Fruit fly (Drosophila melanogaster) whole organism, prepupa: Measurements from ENCODE around the gene Reps.

Experiments used
- Blimp-1 ChIP-seq: fragments of 200-800 bp; sonication (Bioruptor generic); optimal IDR thresholded peaks from 3 replicates; lab custom pipeline; 2017; ENCODE audit warnings: missing biosample characterization, missing genetic modification characterization, mild to moderate bottlenecking, moderate library complexity, missing genetic modification reagents
- CG10669 ChIP-seq: fragments of 200-800 bp; sonication (Bioruptor generic); optimal IDR thresholded peaks from 3 replicates; lab custom pipeline; 2018; ENCODE audit warnings: missing biosample characterization, mild to moderate bottlenecking, missing genetic modification characterization, moderate library complexity
- CG11294 ChIP-seq: fragments of 200-800 bp; sonication (Bioruptor generic); IDR thresholded peaks from 2 replicates; pipeline ENCODE4 v1.3.6; 2022; ENCODE audit warnings: missing biosample characterization, missing genetic modification characterization
- CG11762 ChIP-seq: fragments of 200-800 bp; sonication (Bioruptor generic); optimal IDR thresholded peaks from 3 replicates; lab custom pipeline; 2016; ENCODE audit warnings: missing biosample characterization, missing genetic modification characterization; ENCODE audit not compliant: insufficient read depth
- CG11902 ChIP-seq: fragments of 200-800 bp; sonication (Bioruptor generic); optimal IDR thresholded peaks from 3 replicates; lab custom pipeline; 2016; ENCODE audit warnings: missing biosample characterization, missing genetic modification characterization
- CG1621 ChIP-seq: fragments of 200-800 bp; sonication (Bioruptor generic); optimal IDR thresholded peaks from 3 replicates; lab custom pipeline; 2018; ENCODE audit warnings: missing biosample characterization, mild to moderate bottlenecking, missing genetic modification characterization
- CG16779 ChIP-seq: fragments of 200-800 bp; sonication (Bioruptor generic); optimal IDR thresholded peaks from 3 replicates; lab custom pipeline; 2017; ENCODE audit warnings: missing biosample characterization, mild to moderate bottlenecking, missing genetic modification characterization
- CG3032 ChIP-seq: fragments of 200-800 bp; optimal IDR thresholded peaks from 2 replicates; lab custom pipeline; 2019; ENCODE audit warnings: missing biosample characterization, mild to moderate bottlenecking, missing genetic modification characterization, moderate library complexity
- CG32006 ChIP-seq: fragments of 200-800 bp; sonication (Bioruptor generic); optimal IDR thresholded peaks from 3 replicates; lab custom pipeline; 2017; ENCODE audit warnings: missing biosample characterization, mild to moderate bottlenecking, missing genetic modification characterization
- CG34406 ChIP-seq: fragments of 200-800 bp; sonication (Bioruptor generic); optimal IDR thresholded peaks from 3 replicates; lab custom pipeline; 2016; ENCODE audit warnings: missing biosample characterization, missing genetic modification characterization
- CG3919 ChIP-seq: fragments of 200-800 bp; sonication (Bioruptor generic); optimal IDR thresholded peaks from 3 replicates; lab custom pipeline; 2016; ENCODE audit warnings: missing biosample characterization, missing genetic modification characterization
- CG4318 ChIP-seq: fragments of 200-800 bp; sonication (Bioruptor generic); optimal IDR thresholded peaks from 3 replicates; lab custom pipeline; 2017; ENCODE audit warnings: missing biosample characterization, mild to moderate bottlenecking, missing genetic modification characterization
- CG6163 ChIP-seq: fragments of 200-800 bp; sonication (Bioruptor generic); IDR thresholded peaks from 3 replicates; pipeline ENCODE4 v1.3.6; 2022; ENCODE audit warnings: missing biosample characterization, missing genetic modification characterization
- CG6276 ChIP-seq: fragments of 200-800 bp; sonication (Bioruptor generic); optimal IDR thresholded peaks from 2 replicates; lab custom pipeline; 2017; ENCODE audit warnings: missing biosample characterization, mild to moderate bottlenecking, missing genetic modification characterization
- CG6808 ChIP-seq: fragments of 200-800 bp; sonication (Bioruptor generic); optimal IDR thresholded peaks from 3 replicates; lab custom pipeline; 2017; ENCODE audit warnings: missing biosample characterization, missing genetic modification characterization, mild to moderate bottlenecking, moderate library complexity, missing genetic modification reagents
- CG6854 ChIP-seq: fragments of 200-800 bp; sonication (Bioruptor generic); optimal IDR thresholded peaks from 2 replicates; lab custom pipeline; 2017; ENCODE audit warnings: missing biosample characterization, mild to moderate bottlenecking, missing genetic modification characterization
- CG7368 ChIP-seq: fragments of 200-800 bp; sonication (Bioruptor generic); optimal IDR thresholded peaks from 3 replicates; lab custom pipeline; 2016; ENCODE audit warnings: missing biosample characterization, missing genetic modification characterization
- CG8319 ChIP-seq: fragments of 200-800 bp; sonication (Bioruptor generic); optimal IDR thresholded peaks from 3 replicates; lab custom pipeline; 2016; ENCODE audit warnings: missing biosample characterization, missing genetic modification characterization
- CG8632 ChIP-seq: fragments of 200-800 bp; sonication (Bioruptor generic); optimal IDR thresholded peaks from 3 replicates; lab custom pipeline; 2016; ENCODE audit warnings: missing biosample characterization, missing genetic modification characterization
- CG9139 ChIP-seq: fragments of 200-800 bp; sonication (Bioruptor generic); optimal IDR thresholded peaks from 3 replicates; lab custom pipeline; 2017; ENCODE audit warnings: missing biosample characterization, mild to moderate bottlenecking, missing genetic modification characterization
- Eip75B ChIP-seq: fragments of 200-800 bp; sonication (Bioruptor generic); optimal IDR thresholded peaks from 3 replicates; lab custom pipeline; 2016; ENCODE audit warnings: missing biosample characterization, missing genetic modification characterization
- Eip78C ChIP-seq: fragments of 200-800 bp; sonication (Bioruptor generic); peaks from one replicate; lab custom pipeline; 2016; ENCODE audit warnings: missing biosample characterization, missing genetic modification characterization
- Eip93F ChIP-seq: fragments of 200-800 bp; sonication (Bioruptor generic); optimal IDR thresholded peaks from 2 replicates; lab custom pipeline; 2016; ENCODE audit warnings: missing biosample characterization, mild to moderate bottlenecking, missing genetic modification characterization
- Ets21C ChIP-seq: fragments of 200-800 bp; sonication (Bioruptor generic); optimal IDR thresholded peaks from 3 replicates; lab custom pipeline; 2016; ENCODE audit warnings: missing biosample characterization, missing genetic modification characterization
- Ets96B ChIP-seq: fragments of 200-800 bp; optimal IDR thresholded peaks from 2 replicates; lab custom pipeline; 2019; ENCODE audit warnings: missing biosample characterization, mild to moderate bottlenecking, missing genetic modification characterization, moderate library complexity
- Hr39 ChIP-seq: fragments of 200-800 bp; sonication (Bioruptor generic); optimal IDR thresholded peaks from 2 replicates; lab custom pipeline; 2016; ENCODE audit warnings: missing biosample characterization, missing genetic modification characterization
- OdsH ChIP-seq: fragments of 200-800 bp; sonication (Bioruptor generic); optimal IDR thresholded peaks from 3 replicates; lab custom pipeline; 2016; ENCODE audit warnings: missing biosample characterization, missing genetic modification characterization
- Smox ChIP-seq: fragments of 200-800 bp; sonication (Bioruptor generic); optimal IDR thresholded peaks from 3 replicates; lab custom pipeline; 2016; ENCODE audit warnings: missing biosample characterization, missing genetic modification characterization
- Sox102F ChIP-seq: fragments of 200-800 bp; sonication (Bioruptor generic); optimal IDR thresholded peaks from 2 replicates; lab custom pipeline; 2016; ENCODE audit warnings: missing biosample characterization, mild to moderate bottlenecking, missing genetic modification characterization
- Sox14 ChIP-seq: fragments of 200-800 bp; sonication (Bioruptor generic); optimal IDR thresholded peaks from 3 replicates; lab custom pipeline; 2016; ENCODE audit warnings: missing biosample characterization, missing genetic modification characterization
- Sox15 ChIP-seq: fragments of 200-800 bp; sonication (Bioruptor generic); optimal IDR thresholded peaks from 3 replicates; lab custom pipeline; 2016; ENCODE audit warnings: missing biosample characterization, missing genetic modification characterization
- achi ChIP-seq: fragments of 200-800 bp; sonication (Bioruptor generic); optimal IDR thresholded peaks from 3 replicates; lab custom pipeline; 2016; ENCODE audit warnings: missing biosample characterization, missing genetic modification characterization
- acj6 ChIP-seq: fragments of 200-800 bp; sonication (Bioruptor generic); optimal IDR thresholded peaks from 3 replicates; lab custom pipeline; 2016; ENCODE audit warnings: missing biosample characterization, missing genetic modification characterization
- cyc ChIP-seq: fragments of 200-800 bp; sonication (Bioruptor generic); optimal IDR thresholded peaks from 3 replicates; lab custom pipeline; 2016; ENCODE audit warnings: missing biosample characterization, missing genetic modification characterization
- dac ChIP-seq: fragments of 200-800 bp; sonication (Bioruptor generic); optimal IDR thresholded peaks from 2 replicates; lab custom pipeline; 2017; ENCODE audit warnings: missing biosample characterization, mild to moderate bottlenecking, missing genetic modification characterization
- eg ChIP-seq: fragments of 200-800 bp; sonication (Bioruptor generic); IDR thresholded peaks from 3 replicates; pipeline ENCODE4 v1.3.6; 2022; ENCODE audit warnings: missing biosample characterization, missing genetic modification characterization
- esn ChIP-seq: fragments of 200-800 bp; sonication (Bioruptor generic); optimal IDR thresholded peaks from 2 replicates; lab custom pipeline; 2016; ENCODE audit warnings: missing biosample characterization, mild to moderate bottlenecking, missing genetic modification characterization, moderate library complexity
- fd85E ChIP-seq: fragments of 200-800 bp; sonication (Bioruptor generic); optimal IDR thresholded peaks from 3 replicates; lab custom pipeline; 2016; ENCODE audit warnings: missing biosample characterization, missing genetic modification characterization
- fkh ChIP-seq: fragments of 200-800 bp; sonication (Bioruptor generic); optimal IDR thresholded peaks from 3 replicates; lab custom pipeline; 2017; ENCODE audit warnings: missing biosample characterization, mild to moderate bottlenecking, missing genetic modification characterization, moderate library complexity
- lz ChIP-seq: fragments of 200-800 bp; sonication (Bioruptor generic); optimal IDR thresholded peaks from 3 replicates; lab custom pipeline; 2016; ENCODE audit warnings: missing biosample characterization, missing genetic modification characterization
- pdm3 ChIP-seq: fragments of 200-800 bp; sonication (Bioruptor generic); optimal IDR thresholded peaks from 3 replicates; lab custom pipeline; 2016; ENCODE audit warnings: missing biosample characterization, missing genetic modification characterization
- salr ChIP-seq, 2 experiments: fragments of 200-800 bp; sonication (Bioruptor generic); optimal IDR thresholded peaks; 3 replicates each; lab custom pipeline; 2016 to 2018; ENCODE audit warnings: missing biosample characterization in 2 of 2, missing genetic modification characterization in 2 of 2, mild to moderate bottlenecking in 1 of 2
- spab ChIP-seq: fragments of 200-800 bp; sonication (Bioruptor generic); optimal IDR thresholded peaks from 2 replicates; lab custom pipeline; 2017; ENCODE audit warnings: missing biosample characterization, mild to moderate bottlenecking, missing genetic modification characterization, missing genetic modification reagents
- ss ChIP-seq, 2 experiments: fragments of 200-800 bp; sonication (Bioruptor generic); optimal IDR thresholded peaks; 2 replicates in 1 of 2; 3 replicates in 1 of 2; lab custom pipeline; 2017 to 2018; ENCODE audit warnings: mild to moderate bottlenecking in 2 of 2, missing biosample characterization in 2 of 2, missing genetic modification characterization in 2 of 2, moderate library complexity in 1 of 2
- svp ChIP-seq: fragments of 200-800 bp; sonication (Bioruptor generic); peaks from one replicate; lab custom pipeline; 2016; ENCODE audit warnings: missing biosample characterization, missing genetic modification characterization
- topi ChIP-seq: fragments of 200-800 bp; sonication (Bioruptor generic); optimal IDR thresholded peaks from 3 replicates; lab custom pipeline; 2016; ENCODE audit warnings: missing biosample characterization, missing genetic modification characterization
- vri ChIP-seq: fragments of 200-800 bp; sonication (Bioruptor generic); optimal IDR thresholded peaks from 3 replicates; lab custom pipeline; 2016; ENCODE audit warnings: missing biosample characterization, mild to moderate bottlenecking, missing genetic modification characterization

Gene Reps

dm6 chr2L:11072250-11072649 is 34.2 kb downstream of the Reps start (continued):
- TF ChIP-seq ss (GFP tag; optimal IDR thresholded peaks at IDR 0.05; lab: Kevin White, UChicago) (peak; percentile 68 to 74), dac (GFP tag; lab: Kevin White, UChicago) (no peak), CG11762 (GFP tag; lab: Kevin White, UChicago) (peak; percentile 17), Eip78C (GFP tag; lab: Kevin White, UChicago) (peak; percentile 85), CG1621 (tag; lab: Kevin White, UChicago) (peak; percentile 65), CG9139 (GFP tag; lab: Kevin White, UChicago) (peak; percentile 63), Hr39 (peak; percentile 79), CG11902 (GFP tag; lab: Kevin White, UChicago) (no peak), Eip93F (peak; percentile 23), Blimp-1 (no peak), CG6276 (GFP tag; lab: Kevin White, UChicago) (peak; percentile 8), CG16779 (tag; lab: Kevin White, UChicago) (no peak), achi (GFP tag; lab: Kevin White, UChicago) (peak; percentile 63), CG7368 (no peak), cyc (GFP tag; lab: Kevin White, UChicago) (peak; percentile 80)

- no peak for TF ChIP-seq CG6808
- no peak for TF ChIP-seq CG7368
- TF ChIP-seq achi (GFP tag; lab: Kevin White, UChicago), result no peak
- TF ChIP-seq Smox, result no peak
- no peak for TF ChIP-seq CG9139 (GFP tag; lab: Kevin White, UChicago)
- no peak for TF ChIP-seq fkh
- no peak for TF ChIP-seq Ets21C (GFP tag; lab: Kevin White, UChicago)
- no peak for TF ChIP-seq CG6854 (GFP tag; lab: Kevin White, UChicago)
- no peak for TF ChIP-seq CG8632
- no peak for TF ChIP-seq Ets96B (tag; lab: Kevin White, UChicago)
Observed at dm6 chr2L:11070862-11071261, 35.6 kb downstream of the Reps start, which contains the start of gene CG14915. TSS of gene CG14915 (plus strand) at chr2L:11071027.

- TF ChIP-seq CG32006 (GFP tag; lab: Kevin White, UChicago) (peak; percentile 64), Eip93F (no peak), CG11294 (0 out of 2 replicates have a peak, but pooled peaks have one; percentile 31), CG8319 (GFP tag; lab: Kevin White, UChicago) (no peak), esn (GFP tag; lab: Kevin White, UChicago) (peak; percentile 33), achi (GFP tag; lab: Kevin White, UChicago) (peak; percentile 66), Sox15 (GFP tag; lab: Kevin White, UChicago) (no peak), CG34406 (GFP tag; lab: Kevin White, UChicago) (peak; percentile 12), topi (peak; percentile 37), Sox14 (GFP tag; lab: Kevin White, UChicago) (peak; percentile 66), pdm3 (GFP tag; lab: Kevin White, UChicago) (peak; percentile 51), cyc (GFP tag; lab: Kevin White, UChicago) (no peak), acj6 (GFP tag; lab: Kevin White, UChicago) (peak; percentile 64), CG3919 (GFP tag; lab: Kevin White, UChicago) (peak; percentile 61), eg (no peak), CG10669 (GFP tag; lab: Kevin White, UChicago) (peak; percentile 67), CG4318 (GFP tag; lab: Kevin White, UChicago) (peak; percentile 17), CG6854 (GFP tag; lab: Kevin White, UChicago) (no peak), salr (GFP tag; optimal IDR thresholded peaks at IDR 0.05; lab: Kevin White, UChicago) (peak; percentile 35 to 67), Eip75B (GFP tag; lab: Kevin White, UChicago) (peak; percentile 49), spab (peak; percentile 76), Blimp-1 (no peak), Sox102F (GFP tag; lab: Kevin White, UChicago) (no peak), CG8632 (peak; percentile 8), CG3032 (tag; lab: Kevin White, UChicago) (peak; percentile 78), vri (GFP tag; lab: Kevin White, UChicago) (no peak), Smox (peak; percentile 42), Ets96B (tag; lab: Kevin White, UChicago) (peak; percentile 77), CG6163 (GFP tag; lab: Robert Waterston, UW) (peak; percentile 28; the same call in 1 of the 3 replicates), fd85E (GFP tag; lab: Kevin White, UChicago) (no peak), CG11762 (GFP tag; lab: Kevin White, UChicago) (peak; percentile 42), CG1621 (tag; lab: Kevin White, UChicago) (peak; percentile 5), OdsH (peak; percentile 52), lz (peak; percentile 9), svp (GFP tag; lab: Kevin White, UChicago) (peak; percentile 62)
Observed at dm6 chr2L:11069475-11069874, 37.0 kb downstream of the Reps start.
